Fruit fly (Drosophila melanogaster) whole organism, wandering third instar larva: ENCODE data around the gene CG13737.

Experiments
- Abd-B ChIP-seq: fragments of >200 bp; optimal IDR thresholded peaks from 2 replicates; lab custom pipeline; 2017; ENCODE audit warnings: missing biosample characterization, missing genetic modification characterization
- CG32264 ChIP-seq: fragments of 200-800 bp; sonication (Bioruptor generic); optimal IDR thresholded peaks from 2 replicates; lab custom pipeline; 2016; ENCODE audit warnings: missing biosample characterization, missing genetic modification characterization
- CG9705 ChIP-seq: fragments of 200-800 bp; sonication (Bioruptor generic); optimal IDR thresholded peaks from 2 replicates; lab custom pipeline; 2018; ENCODE audit warnings: missing biosample characterization, mild to moderate bottlenecking, missing genetic modification characterization
- CrebA ChIP-seq: fragments of 200-800 bp; sonication (Bioruptor generic); optimal IDR thresholded peaks from 2 replicates; lab custom pipeline; 2016; ENCODE audit warnings: missing biosample characterization, mild to moderate bottlenecking, missing genetic modification characterization, borderline replicate concordance
- Dfd ChIP-seq: fragments of >200 bp; optimal IDR thresholded peaks from 2 replicates; lab custom pipeline; 2017; ENCODE audit warnings: missing biosample characterization, missing genetic modification characterization
- Dif ChIP-seq: fragments of 200-275, 200-300 bp; sonication (Bioruptor generic); optimal IDR thresholded peaks from 2 replicates; lab custom pipeline; 2018; ENCODE audit warnings: missing biosample characterization, missing genetic modification characterization; ENCODE audit not compliant: partially characterized antibody
- GATAd ChIP-seq: sonication (Bioruptor generic); optimal IDR thresholded peaks from 2 replicates; lab custom pipeline; 2016; ENCODE audit warnings: missing biosample characterization, missing genetic modification characterization
- Hnf4 ChIP-seq: fragments of 200-800 bp; sonication (Bioruptor generic); optimal IDR thresholded peaks from 2 replicates; lab custom pipeline; 2016; ENCODE audit warnings: missing biosample characterization, mild to moderate bottlenecking, missing genetic modification characterization
- Hr78 ChIP-seq: fragments of >200 bp; optimal IDR thresholded peaks from 2 replicates; lab custom pipeline; 2017; ENCODE audit warnings: missing biosample characterization, missing genetic modification characterization
- Hr83 ChIP-seq: fragments of 200-300 bp; sonication (Bioruptor generic); optimal IDR thresholded peaks from 2 replicates; lab custom pipeline; 2016; ENCODE audit warnings: missing biosample characterization, mild to moderate bottlenecking, missing genetic modification characterization, moderate library complexity; ENCODE audit not compliant: poor library complexity, severe bottlenecking
- Jra ChIP-seq: sonication (Bioruptor generic); optimal IDR thresholded peaks from 2 replicates; lab custom pipeline; 2016; ENCODE audit warnings: missing biosample characterization, missing genetic modification characterization
- Mio ChIP-seq: sonication (Bioruptor generic); optimal IDR thresholded peaks from 2 replicates; lab custom pipeline; 2016; ENCODE audit warnings: missing biosample characterization, missing genetic modification characterization
- OdsH ChIP-seq: fragments of 200-800 bp; sonication (Bioruptor generic); optimal IDR thresholded peaks from 2 replicates; lab custom pipeline; 2016; ENCODE audit warnings: missing biosample characterization, mild to moderate bottlenecking, missing genetic modification characterization
- Rel ChIP-seq, 2 experiments: fragments of 200-800 bp; sonication (Bioruptor generic) in 1 of 2; optimal IDR thresholded peaks; 2 replicates in 1 of 2; 3 replicates in 1 of 2; lab custom pipeline; 2016 to 2019; ENCODE audit warnings: mild to moderate bottlenecking in 2 of 2, missing biosample characterization in 2 of 2, missing genetic modification characterization in 2 of 2, moderate library complexity in 1 of 2
- Vsx2 ChIP-seq: fragments of 200-300, 225-300 bp; sonication (Bioruptor generic); optimal IDR thresholded peaks from 2 replicates; lab custom pipeline; 2018; ENCODE audit warnings: missing biosample characterization, missing genetic modification characterization; ENCODE audit not compliant: partially characterized antibody
- br ChIP-seq: fragments of 200-800 bp; sonication (Bioruptor generic); optimal IDR thresholded peaks from 2 replicates; lab custom pipeline; 2016; ENCODE audit warnings: missing biosample characterization, missing genetic modification characterization
- brk ChIP-seq: fragments of 200-800 bp; sonication (Bioruptor generic); optimal IDR thresholded peaks from 2 replicates; lab custom pipeline; 2016; ENCODE audit warnings: missing biosample characterization, mild to moderate bottlenecking, missing genetic modification characterization
- dl ChIP-seq, 2 experiments: fragments of 175-275, 200-275 bp in 1 of 2; fragments of 200-275 bp in 1 of 2; sonication (Bioruptor generic); optimal IDR thresholded peaks; lab custom pipeline; 2018; ENCODE audit warnings: mild to moderate bottlenecking in 2 of 2, missing biosample characterization in 2 of 2, missing genetic modification characterization in 2 of 2, moderate library complexity in 2 of 2; ENCODE audit not compliant: partially characterized antibody in 2 of 2, insufficient read depth in 1 of 2
- dmrt93B ChIP-seq: fragments of 200-800 bp; sonication (Bioruptor generic); optimal IDR thresholded peaks from 2 replicates; lab custom pipeline; 2018; ENCODE audit warnings: missing biosample characterization, mild to moderate bottlenecking, missing genetic modification characterization
- dsf ChIP-seq: sonication (Bioruptor generic); optimal IDR thresholded peaks from 2 replicates; lab custom pipeline; 2016; ENCODE audit warnings: missing biosample characterization, missing genetic modification characterization, borderline replicate concordance
- ey ChIP-seq: fragments of 200-800 bp; sonication (Bioruptor generic); optimal IDR thresholded peaks from 2 replicates; lab custom pipeline; 2016; ENCODE audit warnings: missing biosample characterization, missing genetic modification characterization
- foxo ChIP-seq, 2 experiments: fragments of 200-800 bp; sonication (Bioruptor generic); optimal IDR thresholded peaks; 2 replicates in 1 of 2; 3 replicates in 1 of 2; lab custom pipeline; 2016 to 2017; ENCODE audit warnings: missing biosample characterization in 2 of 2, missing genetic modification characterization in 2 of 2
- fru ChIP-seq: fragments of 200-800 bp; sonication (Bioruptor generic); optimal IDR thresholded peaks from 3 replicates; lab custom pipeline; 2016; ENCODE audit warnings: missing biosample characterization, mild to moderate bottlenecking, missing genetic modification characterization
- h ChIP-seq: fragments of 200-800 bp; sonication (Bioruptor generic); optimal IDR thresholded peaks from 3 replicates; lab custom pipeline; 2016; ENCODE audit warnings: missing biosample characterization, mild to moderate bottlenecking, missing genetic modification characterization
- jim ChIP-seq: fragments of 175-275, 200-325 bp; sonication (Bioruptor generic); optimal IDR thresholded peaks from 2 replicates; lab custom pipeline; 2016; ENCODE audit warnings: missing biosample characterization, mild to moderate bottlenecking, missing genetic modification characterization
- pan ChIP-seq: fragments of >200 bp; optimal IDR thresholded peaks from 2 replicates; lab custom pipeline; 2017
- rgr ChIP-seq: fragments of 200-800 bp; sonication (Bioruptor generic); optimal IDR thresholded peaks from 3 replicates; lab custom pipeline; 2016; ENCODE audit warnings: missing biosample characterization, mild to moderate bottlenecking, missing genetic modification characterization
- sage ChIP-seq: fragments of 200-800 bp; sonication (Bioruptor generic); optimal IDR thresholded peaks from 2 replicates; lab custom pipeline; 2016; ENCODE audit warnings: missing biosample characterization, mild to moderate bottlenecking, missing genetic modification characterization
- sv ChIP-seq: fragments of 200-800 bp; sonication (Bioruptor generic); optimal IDR thresholded peaks from 3 replicates; lab custom pipeline; 2016; ENCODE audit warnings: missing biosample characterization, missing genetic modification characterization
- tai ChIP-seq: sonication (Bioruptor generic); optimal IDR thresholded peaks from 2 replicates; lab custom pipeline; 2016; ENCODE audit warnings: missing biosample characterization, missing genetic modification characterization
- woc ChIP-seq: sonication (Bioruptor generic); optimal IDR thresholded peaks from 2 replicates; lab custom pipeline; 2016; ENCODE audit warnings: missing biosample characterization, mild to moderate bottlenecking, missing genetic modification characterization

CG13737 gene

DNA sequence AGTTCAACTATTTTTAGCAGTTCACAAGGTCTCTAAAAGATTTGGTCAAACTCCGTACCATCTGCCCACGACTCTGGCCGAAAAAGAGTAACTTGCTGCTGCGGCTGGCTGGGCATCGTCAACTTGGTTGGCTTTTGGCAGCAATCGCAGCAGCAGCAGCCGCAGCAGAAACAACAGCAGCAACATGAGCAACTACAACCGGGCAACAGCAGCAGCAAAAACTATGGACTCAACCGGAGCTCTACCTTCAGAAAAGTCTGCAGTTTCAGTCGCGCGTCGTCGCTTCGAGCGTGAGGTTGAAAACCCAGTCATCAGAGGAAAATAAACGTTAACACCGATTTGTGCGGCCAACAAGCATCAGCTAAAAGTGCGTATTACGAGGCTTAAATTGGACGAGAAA lies at the start of gene CG13737:
TSS of gene CG13737 (plus strand) at position 266 of the 400 bp plus-strand sequence.
- peak; percentile 6 for TF ChIP-seq Dfd (GFP tag; lab: Kevin White, UChicago)
- TF ChIP-seq sv = no peak
- no peak for TF ChIP-seq dl (GFP tag; optimal IDR thresholded peaks at IDR 0.05; lab: Kevin White, UChicago; ENCODE audit: insufficient read depth in 1 of 2, partially characterized antibody in 2 of 2)

DNA sequence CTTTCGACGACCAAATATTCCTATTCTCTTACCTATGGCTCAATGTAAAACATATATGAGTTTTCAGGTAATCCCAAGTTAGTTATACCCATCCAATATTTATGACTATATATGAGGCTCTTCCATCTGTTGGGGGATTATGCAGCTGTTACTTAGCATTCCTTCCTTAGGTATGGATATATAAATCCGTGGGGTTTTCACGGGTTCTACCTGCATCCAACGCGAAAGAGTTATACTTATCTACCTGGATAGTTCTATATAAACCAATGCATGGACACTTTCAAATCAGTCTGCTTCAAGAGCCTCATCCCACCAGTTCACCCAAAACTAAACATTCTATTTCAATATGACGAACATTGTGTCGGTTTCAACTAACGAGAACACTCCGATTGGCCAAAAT lies 41.3 kb upstream of the CG13737 start, which contains the start of gene CG43184:
TSS of gene CG43184 (plus strand) at position 301 of the 400 bp plus-strand sequence.
- TF ChIP-seq h (GFP tag; lab: Kevin White, UChicago) (no peak), CrebA (GFP tag; lab: Kevin White, UChicago) (no peak), tai (no peak), sv (no peak), OdsH (GFP tag; lab: Kevin White, UChicago) (no peak), woc (no peak), Dif (GFP tag; lab: Kevin White, UChicago) (no peak), pan (lab: Kevin White, UChicago) (no peak), Abd-B (no peak), dmrt93B (GFP tag; lab: Kevin White, UChicago) (no peak), GATAd (GFP tag; lab: Kevin White, UChicago) (no peak)
- TF ChIP-seq, all 38 proteins: peak for 0

DNA sequence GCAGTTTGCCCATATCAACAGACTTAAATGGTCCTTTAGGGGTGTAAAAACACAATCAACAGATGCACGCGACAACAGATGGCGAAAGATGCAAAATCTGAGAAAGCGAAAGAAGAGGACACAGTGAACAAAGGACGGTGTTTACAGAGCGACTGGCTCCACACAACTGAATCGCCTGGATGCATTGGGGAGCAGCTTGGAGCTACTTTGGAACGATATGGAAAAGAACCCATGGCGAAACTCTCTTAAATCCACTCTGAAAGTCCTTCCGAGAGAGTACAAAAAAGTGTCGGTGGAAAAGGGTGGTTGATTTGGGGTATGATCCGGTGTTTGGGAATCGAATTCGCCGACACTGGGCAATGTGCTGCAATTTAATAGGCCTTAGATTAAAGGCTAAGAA lies 38.1 kb upstream of the CG13737 start:
- no peak for TF ChIP-seq h (GFP tag; lab: Kevin White, UChicago)
- TF ChIP-seq Jra (GFP tag; lab: Kevin White, UChicago) = no peak
- no peak for TF ChIP-seq Dif (GFP tag; lab: Kevin White, UChicago)
- TF ChIP-seq brk (GFP tag; lab: Kevin White, UChicago) = no peak
- no peak for TF ChIP-seq Abd-B
- no peak for TF ChIP-seq Hr83 (GFP tag; lab: Kevin White, UChicago)
- no peak for TF ChIP-seq dmrt93B (GFP tag; lab: Kevin White, UChicago)
- no peak for TF ChIP-seq GATAd (GFP tag; lab: Kevin White, UChicago)
- TF ChIP-seq dsf = no peak
- TF ChIP-seq fru = no peak
- TF ChIP-seq sv = no peak
- no peak for TF ChIP-seq sage (GFP tag; lab: Kevin White, UChicago)
- no peak for TF ChIP-seq Dfd (GFP tag; lab: Kevin White, UChicago)
- no peak for TF ChIP-seq foxo (GFP tag; optimal IDR thresholded peaks at IDR 0.05; lab: Kevin White, UChicago)
- TF ChIP-seq Rel (GFP tag; optimal IDR thresholded peaks at IDR 0.05; lab: Kevin White, UChicago) = no peak
- TF ChIP-seq Rel (tag; optimal IDR thresholded peaks at IDR 0.05; lab: Kevin White, UChicago) = no peak
- no peak for TF ChIP-seq Hnf4 (GFP tag; lab: Kevin White, UChicago)
- no peak for TF ChIP-seq Hr78
- TF ChIP-seq, all 38 proteins: peak for 0

DNA sequence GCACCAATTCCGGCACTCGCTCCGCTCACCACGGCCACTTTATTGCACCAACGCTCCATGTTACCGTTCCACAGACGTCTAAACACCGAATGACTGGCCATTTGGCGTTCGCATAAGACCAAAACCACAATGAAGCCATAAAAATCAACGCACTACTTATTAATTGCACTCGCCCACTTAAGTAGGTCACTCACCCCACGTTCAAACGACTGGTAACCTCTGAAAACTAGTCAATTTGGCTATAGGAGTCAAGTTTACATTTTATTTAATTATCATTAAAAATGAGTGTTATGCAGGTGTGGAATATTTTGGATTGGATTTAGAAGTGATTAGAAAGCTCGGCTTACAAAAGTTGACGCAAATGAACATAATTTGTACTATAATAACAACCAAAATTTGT lies 36.7 kb upstream of the CG13737 start, which contains the start of gene CG8757:
TSS of gene CG8757 (minus strand) at position 101 of the 400 bp plus-strand sequence.
- TF ChIP-seq OdsH (GFP tag; lab: Kevin White, UChicago) = no peak
- no peak for TF ChIP-seq Vsx2 (GFP tag; lab: Kevin White, UChicago)
- TF ChIP-seq Hnf4 (GFP tag; lab: Kevin White, UChicago) = no peak
- no peak for TF ChIP-seq dl (GFP tag; optimal IDR thresholded peaks at IDR 0.05; lab: Kevin White, UChicago; ENCODE audit: insufficient read depth in 1 of 2, partially characterized antibody in 2 of 2)
- no peak for TF ChIP-seq rgr (GFP tag; lab: Kevin White, UChicago)
- TF ChIP-seq woc = no peak
- no peak for TF ChIP-seq Dfd (GFP tag; lab: Kevin White, UChicago)
- TF ChIP-seq ey = no peak
- no peak for TF ChIP-seq br
- TF ChIP-seq jim (GFP tag; lab: Kevin White, UChicago) = no peak
- no peak for TF ChIP-seq Mio (GFP tag; lab: Kevin White, UChicago)
- TF ChIP-seq CG9705 (GFP tag; lab: Kevin White, UChicago) = no peak
- no peak for TF ChIP-seq foxo (GFP tag; optimal IDR thresholded peaks at IDR 0.05; lab: Kevin White, UChicago)
- TF ChIP-seq CG32264 (GFP tag; lab: Kevin White, UChicago) = no peak

DNA sequence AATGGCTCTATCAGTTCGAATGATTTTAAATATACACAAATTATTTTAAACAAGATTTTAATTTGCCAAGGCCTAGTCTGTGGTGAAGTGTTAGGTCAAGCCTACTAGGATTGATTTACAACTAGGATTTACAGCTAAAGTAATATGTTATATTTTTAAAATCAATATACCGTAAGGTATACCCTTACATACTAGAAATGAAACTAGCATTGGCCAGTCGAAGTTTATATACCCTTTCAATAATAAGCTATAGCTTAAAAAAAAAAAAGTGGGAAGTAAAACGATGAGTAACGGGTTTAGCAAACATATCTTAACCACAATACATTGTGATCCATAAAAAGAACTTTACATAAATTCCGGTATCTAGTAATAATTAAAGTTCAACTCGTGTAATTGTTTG lies 35.9 kb upstream of the CG13737 start, which contains the start of gene CG8750:
TSS of gene CG8750 (minus strand) at position 101 of the 400 bp plus-strand sequence.
- TF ChIP-seq pan (lab: Kevin White, UChicago) = no peak
- TF ChIP-seq Mio (GFP tag; lab: Kevin White, UChicago) = no peak
- TF ChIP-seq dmrt93B (GFP tag; lab: Kevin White, UChicago) = no peak
- TF ChIP-seq Hr78 = no peak
- no peak for TF ChIP-seq Dfd (GFP tag; lab: Kevin White, UChicago)
- no peak for TF ChIP-seq ey
- no peak for TF ChIP-seq dsf
